Fruit fly (Drosophila melanogaster) S2 (cell line): ENCODE data around the gene Ttc1.

Experiments
- CG8478 ChIP-seq: fragments of >200 bp; optimal IDR thresholded peaks from 2 replicates; lab custom pipeline; 2018
- CTCF ChIP-seq, 2 experiments: fragments of >200 bp; optimal IDR thresholded peaks; 2 replicates each; lab custom pipeline; 2018

- TF ChIP-seq CTCF (optimal IDR thresholded peaks at IDR 0.05; lab: Kevin White, UChicago) (peak; percentile 97 to 98), CG8478 (no peak)
Measured at dm6 chr3R:16431707-16432106, 11.1 kb downstream of the Ttc1 start.
